Worm (Caenorhabditis elegans): ENCODE results near the gene F08G12.11.

- TF ChIP-seq lin-15B (tag; optimal IDR thresholded peaks at IDR 0.05) (no peak), elt-3 (tag; optimal IDR thresholded peaks at IDR 0.05) (no peak), pha-4 (tag; optimal IDR thresholded peaks at IDR 0.05) (no peak), ceh-82 (tag; optimal IDR thresholded peaks at IDR 0.05) (no peak), unc-62 (GFP tag; optimal IDR thresholded peaks at IDR 0.05) (no peak), snpc-4 (tag; optimal IDR thresholded peaks at IDR 0.05) (no peak), sea-2 (GFP tag; optimal IDR thresholded peaks at IDR 0.05) (no peak), nhr-11 (tag; optimal IDR thresholded peaks at IDR 0.05) (no peak), nhr-12 (tag; optimal IDR thresholded peaks at IDR 0.05) (no peak), tbx-2 (tag; optimal IDR thresholded peaks at IDR 0.05) (no peak)
These were observed 29.1 kb downstream of the F08G12.11 start, which contains the start of gene F38B2.3 for ce11 chrX:11286246-11286645.
